Worm (Caenorhabditis elegans) whole organism, L4 larva: ENCODE results near the gene cal-2.

Experiments used
- F37D6.2 ChIP-seq: sonication (generic microtip); optimal IDR thresholded peaks from 2 replicates; lab custom pipeline; 2016; ENCODE audit warnings: mild to moderate bottlenecking, missing genetic modification characterization, missing compliant biosample characterization
- R02D3.7 ChIP-seq: fragments of 150-350 bp; sonication (generic microtip); optimal IDR thresholded peaks from 3 replicates; lab custom pipeline; 2014; ENCODE audit warnings: missing biosample characterization, missing genetic modification characterization
- daf-16 ChIP-seq, 3 experiments: sonication (generic microtip); optimal IDR thresholded peaks; 2 replicates each; lab custom pipeline; 2016 to 2017; ENCODE audit warnings: missing genetic modification characterization in 3 of 3, missing genetic modification reagents in 3 of 3, mild to moderate bottlenecking in 2 of 3, missing compliant biosample characterization in 2 of 3, missing biosample characterization in 1 of 3, moderate library complexity in 1 of 3
- dpl-1 ChIP-seq: fragments of 150-350 bp; optimal IDR thresholded peaks from 2 replicates; lab custom pipeline; 2014; ENCODE audit warnings: missing biosample characterization, missing genetic modification reagents, missing genetic modification characterization
- fos-1 ChIP-seq: fragments of 150-350 bp; optimal IDR thresholded peaks from 2 replicates; lab custom pipeline; 2014; ENCODE audit warnings: missing biosample characterization, missing genetic modification characterization
- mxl-2 ChIP-seq: fragments of 200-800 bp; sonication (Bioruptor generic); conservative IDR thresholded peaks from 2 replicates; pipeline ENCODE4 v1.3.6; 2022; ENCODE audit warnings: missing genetic modification reagents, missing genetic modification characterization, missing compliant biosample characterization
- nhr-25 ChIP-seq: sonication (generic microtip); optimal IDR thresholded peaks from 2 replicates; lab custom pipeline; 2017; ENCODE audit warnings: missing genetic modification characterization, mild to moderate bottlenecking, missing compliant biosample characterization, antibody characterized with exemption, moderate library complexity, borderline replicate concordance; ENCODE audit not compliant: insufficient read depth
- nhr-76 ChIP-seq: fragments of 150-350 bp; optimal IDR thresholded peaks from 2 replicates; lab custom pipeline; 2014; ENCODE audit warnings: missing biosample characterization, missing genetic modification characterization
- pha-4 ChIP-seq, 2 experiments: fragments of 150-350 bp in 1 of 2; fragments of 200-800 bp in 1 of 2; sonication (Bioruptor generic) in 1 of 2; IDR thresholded peaks in 1 of 2; optimal IDR thresholded peaks in 1 of 2; 2 replicates each; pipeline versions ENCODE4 v1.3.6 to Lab custom; 2014 to 2022; ENCODE audit warnings: missing genetic modification characterization in 2 of 2, missing genetic modification reagents in 2 of 2, missing biosample characterization in 1 of 2, missing compliant biosample characterization in 1 of 2
- pqm-1 ChIP-seq: sonication (generic microtip); optimal IDR thresholded peaks from 2 replicates; lab custom pipeline; 2017; ENCODE audit warnings: missing biosample characterization, missing genetic modification characterization
- unc-39 ChIP-seq: sonication (generic microtip); optimal IDR thresholded peaks from 2 replicates; lab custom pipeline; 2017; ENCODE audit warnings: missing biosample characterization, missing genetic modification characterization
- vab-7 ChIP-seq: fragments of 200-800 bp; sonication (Bioruptor generic); IDR thresholded peaks from 2 replicates; pipeline ENCODE4 v1.3.6; 2022; ENCODE audit warnings: missing genetic modification reagents, missing genetic modification characterization, missing compliant biosample characterization
- ztf-7 ChIP-seq: fragments of 150-350 bp; optimal IDR thresholded peaks from 2 replicates; lab custom pipeline; 2014; ENCODE audit warnings: missing biosample characterization, missing genetic modification characterization

- TF ChIP-seq vab-7 (GFP tag; lab: Robert Waterston, UW) = no peak
- TF ChIP-seq dpl-1 (GFP tag; lab: Kevin White, UChicago) = no peak
- TF ChIP-seq daf-16 (GFP tag; optimal IDR thresholded peaks at IDR 0.05; lab: Kevin White, UChicago) = no peak
- TF ChIP-seq daf-16 (tag; optimal IDR thresholded peaks at IDR 0.05; lab: Kevin White, UChicago) = no peak
- no peak for TF ChIP-seq R02D3.7 (tag; lab: Kevin White, UChicago)
- TF ChIP-seq mxl-2 (GFP tag; lab: Robert Waterston, UW) = no peak
- no peak for TF ChIP-seq ztf-7 (tag; lab: Kevin White, UChicago)
- TF ChIP-seq nhr-25 (tag; lab: Kevin White, UChicago) = no peak
- no peak for TF ChIP-seq fos-1 (tag; lab: Kevin White, UChicago)
- TF ChIP-seq nhr-76 = no peak
- no peak for TF ChIP-seq pqm-1 (tag; lab: Kevin White, UChicago)
- no peak for TF ChIP-seq unc-39
- TF ChIP-seq F37D6.2 (tag; lab: Kevin White, UChicago) = no peak
- TF ChIP-seq pha-4 (GFP tag; IDR thresholded peaks at IDR 0.05; lab: Robert Waterston, UW) = no peak
- no peak for TF ChIP-seq pha-4 (tag; optimal IDR thresholded peaks at IDR 0.05; lab: Kevin White, UChicago)
Measured at ce11 chrII:8956896-8957295, 3.6 kb upstream of the cal-2 start.
